Worm (Caenorhabditis elegans) whole organism, early embryonic: ENCODE results near the gene gst-22.

Source experiments
- ama-1 ChIP-seq: fragments of 150-350 bp; optimal IDR thresholded peaks from 2 replicates; lab custom pipeline; 2014
- ceh-13 ChIP-seq: fragments of 200-800 bp; sonication (Bioruptor generic); optimal IDR thresholded peaks from 2 replicates; lab custom pipeline; 2018; ENCODE audit warnings: mild to moderate bottlenecking, missing genetic modification characterization, missing compliant biosample characterization
- flt-1 ChIP-seq: fragments of 200-800 bp; sonication (Bioruptor generic); IDR thresholded peaks from 2 replicates; pipeline ENCODE4 v1.3.6; 2022; ENCODE audit warnings: missing genetic modification characterization, missing compliant biosample characterization
- pes-1 ChIP-seq: fragments of 200-800 bp; sonication (Bioruptor generic); IDR thresholded peaks from 2 replicates; pipeline ENCODE4 v1.3.6; 2022; ENCODE audit warnings: missing genetic modification reagents, missing genetic modification characterization, missing compliant biosample characterization
- sea-1 ChIP-seq: fragments of 200-800 bp; sonication (Bioruptor generic); conservative IDR thresholded peaks from 2 replicates; pipeline ENCODE4 v1.3.6; 2022; ENCODE audit warnings: missing genetic modification characterization, missing compliant biosample characterization

ce11 chrV:16202618-16203017 lies 29.5 kb downstream of the gst-22 start, which contains the start of gene F11A5.18:
- no peak for TF ChIP-seq ama-1 (lab: Kevin White, UChicago)
- TF ChIP-seq pes-1: no peak
- no peak for TF ChIP-seq sea-1
- no peak for TF ChIP-seq ceh-13 (GFP tag; lab: Kevin White, UChicago)
- TF ChIP-seq flt-1: no peak
